Worm (Caenorhabditis elegans) whole organism, young adult: ENCODE measurements around the gene F13H10.1.

ENCODE experiments used
- aptf-3 ChIP-seq: fragments of 200-800 bp; sonication (Bioruptor generic); IDR thresholded peaks from 2 replicates; pipeline ENCODE4 v1.3.6; 2022; ENCODE audit warnings: missing genetic modification characterization, missing compliant biosample characterization
- bed-1 ChIP-seq: fragments of 200-800 bp; sonication (Bioruptor generic); IDR thresholded peaks from 2 replicates; pipeline ENCODE4 v1.3.6; 2022; ENCODE audit warnings: missing genetic modification reagents, missing genetic modification characterization, missing compliant biosample characterization
- ceh-27 ChIP-seq: fragments of 200-800 bp; sonication (Bioruptor generic); optimal IDR thresholded peaks from 2 replicates; lab custom pipeline; 2018; ENCODE audit warnings: mild to moderate bottlenecking, missing genetic modification characterization, moderate library complexity, missing compliant biosample characterization
- ceh-58 ChIP-seq: fragments of 200-800 bp; sonication (Bioruptor generic); IDR thresholded peaks from 2 replicates; pipeline ENCODE4 v1.3.6; 2022; ENCODE audit warnings: missing genetic modification characterization, missing compliant biosample characterization
- efl-1 ChIP-seq: fragments of 150-350 bp; optimal IDR thresholded peaks from 2 replicates; lab custom pipeline; 2014; ENCODE audit warnings: missing biosample characterization, missing genetic modification reagents, missing genetic modification characterization
- him-1 ChIP-seq: sonication (generic microtip); optimal IDR thresholded peaks from 2 replicates; lab custom pipeline; 2016; ENCODE audit warnings: missing genotype, missing genetic modification reagents, missing genetic modification characterization, missing compliant biosample characterization
- lin-35 ChIP-seq, 3 experiments: fragments of 150-350 bp in 2 of 3; sonication (generic microtip) in 1 of 3; optimal IDR thresholded peaks; 2 replicates each; lab custom pipeline; 2014 to 2018; ENCODE audit warnings: missing biosample characterization in 3 of 3, missing genetic modification characterization in 3 of 3, missing genetic modification reagents in 3 of 3
- lin-40 ChIP-seq: sonication (generic microtip); optimal IDR thresholded peaks from 2 replicates; lab custom pipeline; 2016; ENCODE audit warnings: missing genetic modification characterization, mild to moderate bottlenecking, missing compliant biosample characterization, missing genotype, missing genetic modification reagents
- mes-4 ChIP-seq: sonication (generic microtip); optimal IDR thresholded peaks from 2 replicates; lab custom pipeline; 2016; ENCODE audit warnings: missing genotype, missing genetic modification characterization, missing compliant biosample characterization
- mxl-1 ChIP-seq: sonication (generic microtip); optimal IDR thresholded peaks from 2 replicates; lab custom pipeline; 2016; ENCODE audit warnings: missing genetic modification characterization, missing compliant biosample characterization
- rcor-1 ChIP-seq: fragments of 200-800 bp; sonication (Bioruptor generic); IDR thresholded peaks from 2 replicates; pipeline ENCODE4 v1.3.6; 2022; ENCODE audit warnings: missing genetic modification reagents, missing genetic modification characterization, missing compliant biosample characterization
- snpc-4 ChIP-seq, 5 experiments: fragments of 150-350 bp in 1 of 5; sonication (generic microtip) in 4 of 5; optimal IDR thresholded peaks; 2 replicates each; lab custom pipeline; 2014 to 2018; ENCODE audit warnings: missing genetic modification characterization in 5 of 5, missing biosample characterization in 3 of 5, antibody characterized with exemption in 2 of 5, mild to moderate bottlenecking in 2 of 5, missing compliant biosample characterization in 2 of 5, missing genotype in 2 of 5, moderate library complexity in 2 of 5, missing genetic modification reagents in 1 of 5

- TF ChIP-seq ceh-27 = no peak
- TF ChIP-seq efl-1 (GFP tag; lab: Kevin White, UChicago) = no peak
- TF ChIP-seq rcor-1 (GFP tag; lab: Robert Waterston, UW) = no peak
- no peak for TF ChIP-seq lin-35 (GFP tag; optimal IDR thresholded peaks at IDR 0.05; lab: Kevin White, UChicago)
- no peak for TF ChIP-seq mxl-1 (tag; lab: Kevin White, UChicago)
- no peak for TF ChIP-seq bed-1 (GFP tag; lab: Robert Waterston, UW)
- TF ChIP-seq snpc-4 (GFP tag; optimal IDR thresholded peaks at IDR 0.05; lab: Kevin White, UChicago) = no peak
- TF ChIP-seq snpc-4 (tag; optimal IDR thresholded peaks at IDR 0.05; lab: Kevin White, UChicago) = no peak
- no peak for TF ChIP-seq aptf-3 (GFP tag; lab: Robert Waterston, UW)
- TF ChIP-seq ceh-58 (GFP tag; lab: Robert Waterston, UW) = no peak
- TF ChIP-seq mes-4 = no peak
- TF ChIP-seq him-1 = no peak
- TF ChIP-seq lin-40 (tag; lab: Kevin White, UChicago) = no peak
Observed at ce11 chrIV:10970767-10971166, 33.6 kb upstream of the F13H10.1 start.
